Worm (Caenorhabditis elegans): ENCODE results near the gene C06B8.3.

C06B8.3 gene

ce11 chrV:15499099-15499498, 14.7 kb upstream of the C06B8.3 start:
- TF ChIP-seq F39B2.1 (GFP tag; IDR thresholded peaks at IDR 0.05) (no peak), nhr-90 (tag; optimal IDR thresholded peaks at IDR 0.05) (no peak), hlh-26 (GFP tag; conservative IDR thresholded peaks at IDR 0.05) (no peak), atf-7 (tag; optimal IDR thresholded peaks at IDR 0.05) (peak; percentile 48), hlh-12 (tag; optimal IDR thresholded peaks at IDR 0.05) (no peak), hmg-1.2 (GFP tag; IDR thresholded peaks at IDR 0.05) (peak; percentile 61; the same call in 1 of the 2 replicates), nhr-27 (tag; optimal IDR thresholded peaks at IDR 0.05) (no peak), ceh-40 (GFP tag; IDR thresholded peaks at IDR 0.05) (no peak), egrh-3 (GFP tag; IDR thresholded peaks at IDR 0.05) (no peak)

- TF ChIP-seq F57A8.1 (GFP tag; optimal IDR thresholded peaks at IDR 0.05), result no peak
- TF ChIP-seq attf-5 (GFP tag; optimal IDR thresholded peaks at IDR 0.05), result no peak
- no peak for TF ChIP-seq unc-62 (GFP tag; optimal IDR thresholded peaks at IDR 0.05)
- TF ChIP-seq pbrm-1 (GFP tag; IDR thresholded peaks at IDR 0.05), result no peak
- TF ChIP-seq rec-8 (tag; optimal IDR thresholded peaks at IDR 0.05), result no peak
Observed at ce11 chrV:15498434-15498833, 14.0 kb upstream of the C06B8.3 start, which contains the start of gene C06B8.7. Gene C06B8.7 (plus strand): TSS chrV:15498734.

DNA sequence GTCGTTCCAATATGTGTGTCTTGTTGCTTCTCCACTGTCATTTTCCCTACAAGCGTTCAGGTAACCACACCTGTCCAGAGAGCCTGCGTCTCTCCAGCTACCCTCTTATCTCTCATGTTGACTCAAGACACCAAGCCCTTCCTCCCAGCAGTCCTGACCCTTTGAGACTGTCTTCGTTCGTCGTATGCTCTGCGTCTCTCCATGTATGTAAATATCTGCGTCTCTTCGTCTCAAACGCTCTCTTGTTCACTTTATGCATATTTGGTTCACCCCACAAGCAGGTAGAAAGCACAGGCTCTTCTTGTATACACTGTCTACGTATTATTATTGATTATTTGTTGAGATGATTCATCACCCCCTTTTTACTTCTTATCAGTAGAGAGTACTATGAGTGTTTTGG, 13.3 kb upstream of the C06B8.3 start:
- TF ChIP-seq rpc-1 (optimal IDR thresholded peaks at IDR 0.05) (no peak), rpc-1 (tag; optimal IDR thresholded peaks at IDR 0.05) (no peak), F39B2.1 (GFP tag; IDR thresholded peaks at IDR 0.05) (no peak), hmg-1.2 (GFP tag; IDR thresholded peaks at IDR 0.05) (peak; percentile 84), hlh-12 (tag; optimal IDR thresholded peaks at IDR 0.05) (no peak), fkh-3 (tag; optimal IDR thresholded peaks at IDR 0.05) (no peak), nhr-27 (tag; optimal IDR thresholded peaks at IDR 0.05) (no peak), pha-4 (tag; optimal IDR thresholded peaks at IDR 0.05) (peak; percentile 74), snpc-4 (GFP tag; optimal IDR thresholded peaks at IDR 0.05) (no peak), snpc-4 (tag; optimal IDR thresholded peaks at IDR 0.05) (peak in 2 of 4 experiments; percentile 27 to 54), attf-5 (GFP tag; optimal IDR thresholded peaks at IDR 0.05) (peak; percentile 65), dpff-1 (tag; optimal IDR thresholded peaks at IDR 0.05) (no peak), ceh-27 (GFP tag; optimal IDR thresholded peaks at IDR 0.05) (no peak), let-607 (tag; optimal IDR thresholded peaks at IDR 0.05) (no peak), hrde-1 (tag; optimal IDR thresholded peaks at IDR 0.05; ENCODE audit: borderline replicate concordance) (no peak), F22D6.2 (tag; optimal IDR thresholded peaks at IDR 0.05) (no peak), ceh-40 (GFP tag; IDR thresholded peaks at IDR 0.05) (no peak), nhr-80 (tag; optimal IDR thresholded peaks at IDR 0.05) (peak; percentile 97), F52B5.7 (tag; optimal IDR thresholded peaks at IDR 0.05) (no peak)

DNA sequence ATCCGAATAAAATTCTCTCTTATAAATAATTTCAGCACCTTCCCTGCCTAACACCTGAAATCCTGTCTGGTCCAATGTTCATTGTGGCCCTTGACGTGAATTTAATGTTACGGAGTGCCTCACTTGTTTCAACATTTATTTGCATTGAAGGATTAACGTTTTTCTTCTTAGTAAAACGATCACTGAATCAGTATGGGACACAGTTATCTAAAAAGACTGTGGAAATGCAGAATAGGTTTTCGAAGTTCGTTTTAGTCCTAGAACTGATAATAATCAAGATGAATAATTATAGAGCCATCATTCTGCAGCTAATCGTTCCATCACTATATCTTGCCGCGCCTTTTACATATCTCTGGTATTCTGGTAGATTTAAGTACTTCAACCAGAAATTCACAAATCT, 10.7 kb upstream of the C06B8.3 start, which contains the start of gene srh-219:
Gene srh-219, plus strand, starts transcription at position 301 of the 400 bp plus-strand sequence.
- TF ChIP-seq ztf-3 (GFP tag; optimal IDR thresholded peaks at IDR 0.05) (no peak), B0019.2 (GFP tag; conservative IDR thresholded peaks at IDR 0.05) (no peak), him-1 (tag; optimal IDR thresholded peaks at IDR 0.05) (no peak), Y53F4B.3 (GFP tag; IDR thresholded peaks at IDR 0.05) (no peak), unc-62 (GFP tag; optimal IDR thresholded peaks at IDR 0.05) (no peak), nhr-80 (tag; optimal IDR thresholded peaks at IDR 0.05) (no peak), attf-6 (GFP tag; IDR thresholded peaks at IDR 0.05) (no peak), F10E7.11 (tag; optimal IDR thresholded peaks at IDR 0.05) (no peak), fkh-3 (tag; optimal IDR thresholded peaks at IDR 0.05) (no peak), nfya-2 (GFP tag; IDR thresholded peaks at IDR 0.05) (no peak), hmg-20 (GFP tag; IDR thresholded peaks at IDR 0.05) (no peak), rcor-1 (GFP tag; IDR thresholded peaks at IDR 0.05) (no peak), ets-4 (GFP tag; optimal IDR thresholded peaks at IDR 0.05) (no peak)
